Worm (Caenorhabditis elegans) whole organism, mixed stage, embryonic: ENCODE measurements around the gene txt-4.

Source experiments
- M03D4.4 ChIP-seq: sonication (generic microtip); optimal IDR thresholded peaks from 2 replicates; lab custom pipeline; 2017; ENCODE audit warnings: mild to moderate bottlenecking, missing genetic modification characterization, missing compliant biosample characterization
- bed-3 ChIP-seq: fragments of 200-800 bp; sonication (Bioruptor generic); optimal IDR thresholded peaks from 3 replicates; lab custom pipeline; 2018; ENCODE audit warnings: mild to moderate bottlenecking, missing genetic modification characterization, moderate library complexity, missing compliant biosample characterization
- blmp-1 ChIP-seq: fragments of 150-350 bp; optimal IDR thresholded peaks from 2 replicates; lab custom pipeline; 2014; ENCODE audit warnings: missing biosample characterization, missing genetic modification characterization
- ceh-39 ChIP-seq: fragments of 150-350 bp; optimal IDR thresholded peaks from 2 replicates; lab custom pipeline; 2014; ENCODE audit warnings: missing biosample characterization, missing genetic modification characterization
- ceh-43 ChIP-seq: fragments of 200-800 bp; sonication (Bioruptor generic); optimal IDR thresholded peaks from 2 replicates; lab custom pipeline; 2018; ENCODE audit warnings: mild to moderate bottlenecking, missing genetic modification characterization, moderate library complexity, missing compliant biosample characterization
- ces-1 ChIP-seq: fragments of 150-350 bp; optimal IDR thresholded peaks from 2 replicates; lab custom pipeline; 2014; ENCODE audit warnings: missing biosample characterization, missing genetic modification reagents, missing genetic modification characterization
- cnd-1 ChIP-seq: fragments of 200-800 bp; sonication (Bioruptor generic); optimal IDR thresholded peaks from 2 replicates; lab custom pipeline; 2018; ENCODE audit warnings: mild to moderate bottlenecking, missing genetic modification characterization, missing compliant biosample characterization
- elt-1 ChIP-seq: sonication (generic microtip); optimal IDR thresholded peaks from 2 replicates; lab custom pipeline; 2017; ENCODE audit warnings: missing genetic modification characterization, mild to moderate bottlenecking, missing compliant biosample characterization, antibody characterized with exemption, moderate library complexity, borderline replicate concordance; ENCODE audit not compliant: insufficient read depth
- elt-3 ChIP-seq: fragments of 150-350 bp; optimal IDR thresholded peaks from 2 replicates; lab custom pipeline; 2014; ENCODE audit warnings: missing biosample characterization, missing genetic modification characterization
- flh-1 ChIP-seq: fragments of 200-800 bp; sonication (Bioruptor generic); optimal IDR thresholded peaks from 2 replicates; lab custom pipeline; 2018; ENCODE audit warnings: mild to moderate bottlenecking, missing genetic modification characterization, moderate library complexity, missing compliant biosample characterization
- ham-2 ChIP-seq: fragments of 200-800 bp; sonication (Bioruptor generic); optimal IDR thresholded peaks from 2 replicates; lab custom pipeline; 2018; ENCODE audit warnings: mild to moderate bottlenecking, missing genetic modification characterization, missing compliant biosample characterization
- lin-13 ChIP-seq: fragments of 150-350 bp; optimal IDR thresholded peaks from 2 replicates; lab custom pipeline; 2014; ENCODE audit warnings: missing biosample characterization, missing genetic modification characterization
- lin-32 ChIP-seq: fragments of 200-800 bp; sonication (Bioruptor generic); optimal IDR thresholded peaks from 2 replicates; lab custom pipeline; 2018; ENCODE audit warnings: mild to moderate bottlenecking, missing genetic modification characterization, missing compliant biosample characterization
- lsy-2 ChIP-seq: fragments of 150-350 bp; optimal IDR thresholded peaks from 2 replicates; lab custom pipeline; 2014; ENCODE audit warnings: missing biosample characterization, missing genetic modification characterization
- mab-5 ChIP-seq: fragments of 150-350 bp; optimal IDR thresholded peaks from 2 replicates; lab custom pipeline; 2014; ENCODE audit warnings: missing biosample characterization, missing genetic modification characterization
- mep-1 ChIP-seq: fragments of 150-350 bp; optimal IDR thresholded peaks from 2 replicates; lab custom pipeline; 2017; ENCODE audit warnings: missing biosample characterization, missing genetic modification reagents, missing genetic modification characterization, inconsistent platforms
- mls-2 ChIP-seq: sonication (generic microtip); optimal IDR thresholded peaks from 2 replicates; lab custom pipeline; 2016; ENCODE audit warnings: mild to moderate bottlenecking, missing genetic modification characterization, moderate library complexity, missing compliant biosample characterization
- nhr-2 ChIP-seq: fragments of 150-350 bp; optimal IDR thresholded peaks from 2 replicates; lab custom pipeline; 2014; ENCODE audit warnings: missing biosample characterization, missing genetic modification characterization
- nhr-237 ChIP-seq: fragments of 150-350 bp; optimal IDR thresholded peaks from 2 replicates; lab custom pipeline; 2014; ENCODE audit warnings: missing biosample characterization, missing genetic modification characterization
- nhr-28 ChIP-seq: fragments of 150-350 bp; optimal IDR thresholded peaks from 2 replicates; lab custom pipeline; 2014; ENCODE audit warnings: missing biosample characterization, missing genetic modification characterization
- nhr-76 ChIP-seq: sonication (generic microtip); optimal IDR thresholded peaks from 2 replicates; lab custom pipeline; 2017; ENCODE audit warnings: missing biosample characterization, missing genetic modification characterization
- pha-4 ChIP-seq: fragments of 150-350 bp; optimal IDR thresholded peaks from 2 replicates; lab custom pipeline; 2018; ENCODE audit warnings: missing biosample characterization, missing genetic modification reagents, missing genetic modification characterization
- sem-2 ChIP-seq: fragments of 200-800 bp; sonication (Bioruptor generic); optimal IDR thresholded peaks from 2 replicates; lab custom pipeline; 2018; ENCODE audit warnings: mild to moderate bottlenecking, missing genetic modification characterization, missing compliant biosample characterization
- snpc-4 ChIP-seq: fragments of 150-350 bp; optimal IDR thresholded peaks from 2 replicates; lab custom pipeline; 2014; ENCODE audit warnings: missing biosample characterization, missing genetic modification characterization
- sptf-1 ChIP-seq: sonication (generic microtip); optimal IDR thresholded peaks from 2 replicates; lab custom pipeline; 2017; ENCODE audit warnings: mild to moderate bottlenecking, missing genetic modification characterization, moderate library complexity, missing compliant biosample characterization
- tbx-8 ChIP-seq: fragments of 200-800 bp; sonication (Bioruptor generic); optimal IDR thresholded peaks from 2 replicates; lab custom pipeline; 2018; ENCODE audit warnings: mild to moderate bottlenecking, missing genetic modification characterization, moderate library complexity, missing compliant biosample characterization
- unc-120 ChIP-seq: sonication (generic microtip); optimal IDR thresholded peaks from 2 replicates; lab custom pipeline; 2017; ENCODE audit warnings: missing genetic modification characterization, missing compliant biosample characterization; ENCODE audit not compliant: poor library complexity, severe bottlenecking
- unc-39 ChIP-seq: fragments of 150-350 bp; optimal IDR thresholded peaks from 2 replicates; lab custom pipeline; 2014; ENCODE audit warnings: missing biosample characterization, missing genetic modification characterization
- unc-62 ChIP-seq: fragments of 150-350 bp; optimal IDR thresholded peaks from 2 replicates; lab custom pipeline; 2014; ENCODE audit warnings: missing biosample characterization, missing genetic modification reagents, missing genetic modification characterization
- zip-8 ChIP-seq: fragments of 150-350 bp; optimal IDR thresholded peaks from 2 replicates; lab custom pipeline; 2014; ENCODE audit warnings: missing biosample characterization, missing genetic modification characterization

The txt-4 gene

DNA sequence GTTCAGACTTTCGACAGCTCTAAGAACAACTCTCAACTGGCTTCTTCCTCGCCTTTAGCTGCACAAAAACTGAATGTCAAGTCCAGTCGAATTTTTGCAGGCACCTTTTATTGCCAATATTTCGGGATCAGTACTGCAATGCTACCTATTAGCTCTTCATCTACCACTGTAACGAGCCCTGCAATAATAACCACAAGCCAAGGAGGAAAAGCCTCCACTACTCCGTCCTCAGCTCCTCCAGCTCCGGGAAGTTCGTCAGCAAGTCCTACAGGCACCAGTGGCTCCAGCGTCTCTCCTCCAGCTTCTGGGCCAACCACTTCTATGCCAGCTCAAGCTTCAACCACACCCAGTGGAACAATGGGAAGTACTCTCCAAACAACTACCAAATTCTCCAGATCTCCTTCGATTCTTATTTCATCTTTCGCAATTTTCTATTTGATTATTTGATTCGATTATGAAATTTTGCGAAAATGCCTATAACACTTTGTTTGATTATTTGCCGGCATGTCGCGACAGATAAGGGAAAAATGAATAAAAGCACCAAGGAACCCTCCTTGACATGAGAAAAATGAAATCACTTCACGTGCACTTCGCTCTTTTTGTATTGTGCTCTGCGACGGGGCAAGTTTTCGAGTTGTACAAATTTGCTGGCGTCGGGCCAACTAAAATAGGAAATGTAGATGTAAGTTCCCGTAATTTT, 44.8 kb downstream of the txt-4 start, which contains the start of gene C34H4.1:
Gene C34H4.1, plus strand, starts transcription at position 559 of the 700 bp plus-strand sequence.
- TF ChIP-seq cnd-1 (no peak), ham-2 (GFP tag; lab: Kevin White, UChicago) (no peak), lsy-2 (no peak), M03D4.4 (tag; lab: Kevin White, UChicago) (no peak), bed-3 (GFP tag; lab: Kevin White, UChicago) (no peak), elt-3 (no peak), sem-2 (GFP tag; lab: Kevin White, UChicago) (no peak), unc-120 (tag; lab: Kevin White, UChicago) (no peak), blmp-1 (tag; lab: Kevin White, UChicago) (no peak), nhr-76 (tag; lab: Kevin White, UChicago) (no peak), nhr-2 (tag; lab: Kevin White, UChicago) (no peak), pha-4 (tag; lab: Kevin White, UChicago) (no peak), ceh-39 (tag; lab: Kevin White, UChicago) (no peak), nhr-237 (no peak)

DNA sequence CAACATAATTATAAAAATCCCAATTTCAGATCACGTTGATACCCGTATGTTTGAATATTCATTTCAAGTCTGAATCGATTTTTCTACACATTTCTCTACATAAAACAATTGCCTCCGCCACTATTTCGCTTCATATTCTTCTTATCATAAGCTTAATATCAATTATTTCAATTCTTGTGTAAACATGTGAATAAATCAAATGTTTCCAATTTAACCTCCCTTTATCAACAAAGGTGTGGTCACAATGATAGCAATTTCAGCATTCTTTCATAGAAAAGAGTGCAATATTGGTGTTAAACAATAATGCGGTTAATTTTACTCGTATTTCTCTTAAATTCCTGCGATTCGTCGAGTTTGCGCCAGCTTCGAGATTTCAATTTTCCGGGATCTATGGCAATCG, 49.6 kb downstream of the txt-4 start, which contains the start of gene Y41D4B.17:
Gene Y41D4B.17, plus strand, starts transcription at position 174 of the 400 bp plus-strand sequence.
- no peak for TF ChIP-seq ceh-39 (tag; lab: Kevin White, UChicago)

DNA sequence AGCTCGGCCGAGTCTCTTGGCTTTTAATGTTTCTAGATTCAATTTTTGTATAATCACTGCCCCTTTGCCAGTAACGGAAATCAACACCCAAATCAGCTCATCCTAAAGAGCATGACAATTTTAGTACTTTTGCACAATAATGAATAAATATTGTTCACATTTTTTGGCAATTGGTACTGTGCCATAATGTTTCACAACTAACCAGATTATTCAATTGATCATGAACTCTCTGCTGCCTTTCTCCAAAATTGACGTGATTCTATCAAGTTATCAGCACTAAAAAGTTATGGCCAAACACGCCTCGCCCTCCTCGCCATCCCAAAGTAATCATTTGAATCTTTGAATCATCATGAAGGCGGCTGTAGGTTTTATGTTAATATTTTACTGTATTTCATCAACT, 51.5 kb downstream of the txt-4 start, which contains the start of gene hpo-6:
Gene hpo-6, plus strand, starts transcription at position 301 of the 400 bp plus-strand sequence.
- TF ChIP-seq pha-4 (tag; lab: Kevin White, UChicago): no peak
- no peak for TF ChIP-seq unc-39 (tag; lab: Kevin White, UChicago)
- no peak for TF ChIP-seq elt-3
- no peak for TF ChIP-seq elt-1 (tag; lab: Kevin White, UChicago)
- no peak for TF ChIP-seq snpc-4 (tag; lab: Kevin White, UChicago)
- TF ChIP-seq ces-1 (GFP tag; lab: Kevin White, UChicago): no peak
- TF ChIP-seq cnd-1: no peak
- TF ChIP-seq nhr-76 (tag; lab: Kevin White, UChicago): no peak
- no peak for TF ChIP-seq mls-2 (tag; lab: Kevin White, UChicago)
- TF ChIP-seq zip-8 (tag; lab: Kevin White, UChicago): no peak
- no peak for TF ChIP-seq nhr-28 (tag; lab: Kevin White, UChicago)
- TF ChIP-seq unc-62 (GFP tag; lab: Kevin White, UChicago): no peak
- TF ChIP-seq tbx-8 (GFP tag; lab: Kevin White, UChicago): no peak
- no peak for TF ChIP-seq sem-2 (GFP tag; lab: Kevin White, UChicago)
- TF ChIP-seq bed-3 (GFP tag; lab: Kevin White, UChicago): no peak
- no peak for TF ChIP-seq sptf-1 (tag; lab: Kevin White, UChicago)
- no peak for TF ChIP-seq mep-1 (tag; lab: Kevin White, UChicago)
- TF ChIP-seq, all 35 proteins: peak for 0

DNA sequence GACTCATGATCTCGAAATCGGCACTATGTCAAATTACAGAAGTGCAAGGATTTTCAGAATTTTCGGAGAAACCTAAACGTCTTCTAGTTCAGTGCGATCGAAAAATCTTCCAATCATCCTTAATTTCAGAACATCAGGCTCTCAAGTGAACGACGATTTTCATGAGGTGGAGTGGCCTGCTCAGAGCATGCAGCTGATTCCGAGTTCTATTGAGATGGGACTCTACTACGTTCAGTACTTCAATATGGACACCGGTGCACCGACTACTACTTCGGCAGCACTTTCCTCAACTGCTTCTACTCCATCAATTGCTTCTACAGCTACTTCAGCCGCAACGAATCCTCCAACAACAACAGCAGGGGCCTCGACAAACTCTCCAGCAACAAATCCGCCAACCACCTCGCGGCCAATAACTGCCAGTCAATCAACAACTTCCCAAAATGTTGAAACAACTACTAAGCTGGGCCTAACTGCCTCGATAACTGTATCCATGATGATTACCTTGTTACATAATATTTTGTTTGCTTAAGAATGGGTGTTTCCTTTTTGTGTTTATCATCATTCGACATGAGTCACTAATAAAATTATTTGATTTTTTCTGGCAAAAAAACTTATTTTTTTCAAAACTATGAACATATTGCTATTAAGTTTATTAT, 53.2 kb downstream of the txt-4 start, which contains the start of gene Y41D4B.15:
Gene Y41D4B.15, plus strand, starts transcription at position 606 of the 656 bp plus-strand sequence.
- TF ChIP-seq flh-1 (GFP tag; lab: Kevin White, UChicago) (no peak), lin-13 (tag; lab: Kevin White, UChicago) (no peak), sem-2 (GFP tag; lab: Kevin White, UChicago) (no peak), lin-32 (GFP tag; lab: Kevin White, UChicago) (no peak), mab-5 (tag; lab: Kevin White, UChicago) (no peak), mls-2 (tag; lab: Kevin White, UChicago) (no peak), ceh-43 (GFP tag; lab: Kevin White, UChicago) (no peak), cnd-1 (no peak), ceh-39 (tag; lab: Kevin White, UChicago) (no peak), unc-39 (tag; lab: Kevin White, UChicago) (no peak), blmp-1 (tag; lab: Kevin White, UChicago) (no peak), bed-3 (GFP tag; lab: Kevin White, UChicago) (no peak)
- TF ChIP-seq, all 35 proteins: peak for 0
